Fruit fly (Drosophila melanogaster) whole organism, pupa: ENCODE results near the gene CG1299.
A peak's percentile ranks its signal among the peaks of the same experiment; 100 is the strongest.

Experiments
- CG10348 ChIP-seq: fragments of 200-800 bp; sonication (Bioruptor generic); IDR thresholded peaks from 2 replicates; pipeline ENCODE4 v1.3.6; 2022; ENCODE audit warnings: missing biosample characterization, missing genetic modification characterization
- CG12605 ChIP-seq: fragments of 200-800 bp; sonication (Bioruptor generic); IDR thresholded peaks from 2 replicates; pipeline ENCODE4 v1.3.6; 2022; ENCODE audit warnings: missing biosample characterization, missing genetic modification characterization
- CG13204 ChIP-seq: fragments of 200-800 bp; sonication (Bioruptor generic); optimal IDR thresholded peaks from 2 replicates; lab custom pipeline; 2018; ENCODE audit warnings: missing biosample characterization, mild to moderate bottlenecking, missing genetic modification characterization, moderate library complexity
- CG14655 ChIP-seq: fragments of 200-800 bp; sonication (Bioruptor generic); optimal IDR thresholded peaks from 3 replicates; lab custom pipeline; 2017; ENCODE audit warnings: mild to moderate bottlenecking, missing biosample characterization, missing genetic modification reagents, missing genetic modification characterization
- CG15710 ChIP-seq: fragments of 200-800 bp; sonication (Bioruptor generic); optimal IDR thresholded peaks from 2 replicates; lab custom pipeline; 2018; ENCODE audit warnings: missing biosample characterization, mild to moderate bottlenecking, missing genetic modification characterization, moderate library complexity
- CG17806 ChIP-seq: fragments of 200-800 bp; sonication (Bioruptor generic); optimal IDR thresholded peaks from 2 replicates; lab custom pipeline; 2018; ENCODE audit warnings: missing biosample characterization, mild to moderate bottlenecking, missing genetic modification characterization, moderate library complexity
- CG32121 ChIP-seq: fragments of 200-800 bp; sonication (Bioruptor generic); IDR thresholded peaks from 2 replicates; pipeline ENCODE4 v1.3.6; 2022; ENCODE audit warnings: missing biosample characterization, missing genetic modification characterization
- CG34367 ChIP-seq: fragments of 200-800 bp; sonication (Bioruptor generic); optimal IDR thresholded peaks from 2 replicates; lab custom pipeline; 2018; ENCODE audit warnings: missing biosample characterization, mild to moderate bottlenecking, missing genetic modification characterization
- CG4496 ChIP-seq: fragments of 200-800 bp; sonication (Bioruptor generic); IDR thresholded peaks from 3 replicates; pipeline ENCODE4 v1.3.6; 2022; ENCODE audit warnings: missing biosample characterization, missing genetic modification characterization
- CG8159 ChIP-seq: fragments of 200-800 bp; sonication (Bioruptor generic); optimal IDR thresholded peaks from 3 replicates; lab custom pipeline; 2018; ENCODE audit warnings: missing biosample characterization, mild to moderate bottlenecking, missing genetic modification characterization, moderate library complexity
- CG8301 ChIP-seq: fragments of 200-800 bp; sonication (Bioruptor generic); optimal IDR thresholded peaks from 2 replicates; lab custom pipeline; 2018; ENCODE audit warnings: missing biosample characterization, mild to moderate bottlenecking, missing genetic modification characterization
- CG9948 ChIP-seq: fragments of 200-800 bp; sonication (Bioruptor generic); optimal IDR thresholded peaks from 2 replicates; lab custom pipeline; 2018; ENCODE audit warnings: missing biosample characterization, mild to moderate bottlenecking, missing genetic modification characterization, moderate library complexity
- D1 ChIP-seq: fragments of 200-800 bp; sonication (Bioruptor generic); optimal IDR thresholded peaks from 2 replicates; lab custom pipeline; 2018; ENCODE audit warnings: missing biosample characterization, mild to moderate bottlenecking, missing genetic modification characterization, moderate library complexity
- EcR ChIP-seq: fragments of 200-800 bp; sonication (Bioruptor generic); optimal IDR thresholded peaks from 3 replicates; lab custom pipeline; 2019; ENCODE audit warnings: missing biosample characterization, missing genetic modification characterization, mild to moderate bottlenecking, moderate library complexity, missing genetic modification reagents
- Ets98B ChIP-seq: fragments of 200-800 bp; sonication (Bioruptor generic); IDR thresholded peaks from 2 replicates; pipeline ENCODE4 v1.3.6; 2022; ENCODE audit warnings: missing biosample characterization, missing genetic modification characterization
- Pif1A ChIP-seq: fragments of 200-800 bp; sonication (Bioruptor generic); optimal IDR thresholded peaks from 3 replicates; lab custom pipeline; 2016; ENCODE audit warnings: missing biosample characterization, missing genetic modification characterization
- Pif1B ChIP-seq: fragments of 200-800 bp; sonication (Bioruptor generic); optimal IDR thresholded peaks from 3 replicates; lab custom pipeline; 2016; ENCODE audit warnings: missing biosample characterization, missing genetic modification characterization
- Snoo ChIP-seq: fragments of 200-800 bp; sonication (Bioruptor generic); optimal IDR thresholded peaks from 3 replicates; lab custom pipeline; 2017; ENCODE audit warnings: missing biosample characterization, mild to moderate bottlenecking, missing genetic modification characterization, inconsistent platforms
- fd96Ca ChIP-seq: fragments of 200-800 bp; sonication (Bioruptor generic); IDR thresholded peaks from 3 replicates; pipeline ENCODE4 v1.3.6; 2022; ENCODE audit warnings: missing biosample characterization, missing genetic modification characterization
- gl ChIP-seq: fragments of 200-800 bp; sonication (Bioruptor generic); optimal IDR thresholded peaks from 2 replicates; lab custom pipeline; 2018; ENCODE audit warnings: missing biosample characterization, mild to moderate bottlenecking, missing genetic modification characterization
- rn ChIP-seq: fragments of 200-800 bp; sonication (Bioruptor generic); IDR thresholded peaks from 2 replicates; pipeline ENCODE4 v1.3.6; 2022; ENCODE audit warnings: missing biosample characterization, missing genetic modification characterization

CG1299 gene

DNA sequence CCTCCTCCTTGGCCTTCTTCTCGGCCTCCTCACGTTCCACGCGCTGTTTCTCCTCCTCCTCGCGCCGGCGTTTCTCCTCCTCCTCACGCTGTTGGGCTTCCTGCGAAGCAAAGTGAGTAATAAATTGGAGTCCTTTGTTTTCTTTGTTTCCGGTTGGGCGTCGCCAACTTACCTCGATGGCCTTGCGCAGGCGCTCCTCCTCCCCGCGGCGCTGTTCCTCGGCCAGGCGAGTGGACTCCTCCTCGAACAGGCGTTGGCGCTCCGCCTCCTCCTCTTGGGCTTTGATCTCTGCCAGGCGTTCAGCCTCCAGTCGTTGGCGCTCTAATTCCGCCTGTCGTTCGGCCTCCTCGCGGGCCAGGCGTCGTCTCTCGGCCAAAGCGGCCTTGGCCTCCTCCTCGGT lies 22.8 kb upstream of the CG1299 start:
- TF ChIP-seq CG32121 = no peak
- TF ChIP-seq CG9948 = no peak
- TF ChIP-seq CG10348 (GFP tag; lab: Robert Waterston, UW) = no peak
- TF ChIP-seq rn (GFP tag; lab: Robert Waterston, UW) = no peak
- TF ChIP-seq CG15710 (tag; lab: Kevin White, UChicago) = no peak
- no peak for TF ChIP-seq D1 (tag; lab: Kevin White, UChicago)
- TF ChIP-seq CG13204 (GFP tag; lab: Kevin White, UChicago) = no peak
- TF ChIP-seq fd96Ca = no peak

DNA sequence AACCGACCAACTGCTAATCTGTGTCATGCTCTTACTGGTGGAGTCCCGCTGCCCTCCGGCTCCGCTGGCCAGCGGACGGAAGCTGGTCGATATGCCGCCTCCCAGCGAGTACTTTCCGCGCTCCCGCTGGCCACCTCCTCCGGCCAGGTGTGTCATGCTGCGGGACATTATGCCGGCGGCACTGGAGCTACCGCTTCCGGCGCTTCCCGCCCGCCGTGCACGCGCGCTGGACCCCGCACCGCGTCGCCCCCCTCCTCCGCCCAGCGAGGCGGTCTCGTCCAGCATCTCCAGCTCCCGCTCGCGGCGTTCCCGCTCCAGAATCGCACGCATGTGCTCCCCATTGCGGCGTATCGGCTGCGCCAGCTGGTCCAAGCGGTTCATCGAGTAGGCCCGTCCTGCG lies 19.9 kb upstream of the CG1299 start:
- TF ChIP-seq fd96Ca (no peak), Pif1B (GFP tag; lab: Kevin White, UChicago) (no peak), Ets98B (GFP tag; lab: Robert Waterston, UW) (no peak), rn (GFP tag; lab: Robert Waterston, UW) (no peak), Snoo (tag; lab: Kevin White, UChicago) (no peak), CG8159 (no peak), CG12605 (no peak), EcR (GFP tag; lab: Kevin White, UChicago) (no peak), CG13204 (GFP tag; lab: Kevin White, UChicago) (no peak), CG34367 (no peak), gl (no peak), CG15710 (tag; lab: Kevin White, UChicago) (no peak), CG9948 (no peak), CG32121 (no peak), CG8301 (tag; lab: Kevin White, UChicago) (no peak)

DNA sequence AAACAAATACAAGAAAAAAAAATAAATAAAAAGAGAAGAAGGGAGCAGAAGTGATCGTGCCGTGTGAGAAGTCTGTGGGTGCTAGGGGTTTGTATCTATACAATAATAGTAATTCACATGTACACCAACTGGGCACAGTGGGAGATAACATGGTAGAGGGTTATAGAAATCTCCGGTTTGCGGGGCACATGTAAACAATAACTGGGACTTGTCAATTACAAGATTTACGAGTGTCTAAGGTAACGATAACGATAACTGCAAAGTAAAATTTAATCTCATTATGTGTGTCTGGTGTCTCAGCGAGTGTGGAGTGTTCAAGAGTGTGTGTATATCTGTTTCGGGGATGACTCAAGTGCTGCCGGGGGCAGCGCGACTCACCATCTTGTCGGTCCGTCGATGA lies 17.8 kb upstream of the CG1299 start:
- TF ChIP-seq CG15710 (tag; lab: Kevin White, UChicago) = no peak
- no peak for TF ChIP-seq CG17806 (tag; lab: Kevin White, UChicago)
- no peak for TF ChIP-seq CG14655 (GFP tag; lab: Kevin White, UChicago)
- TF ChIP-seq rn (GFP tag; lab: Robert Waterston, UW) = no peak
- no peak for TF ChIP-seq EcR (GFP tag; lab: Kevin White, UChicago)
- TF ChIP-seq Pif1B (GFP tag; lab: Kevin White, UChicago) = no peak
- TF ChIP-seq CG32121 = no peak

DNA sequence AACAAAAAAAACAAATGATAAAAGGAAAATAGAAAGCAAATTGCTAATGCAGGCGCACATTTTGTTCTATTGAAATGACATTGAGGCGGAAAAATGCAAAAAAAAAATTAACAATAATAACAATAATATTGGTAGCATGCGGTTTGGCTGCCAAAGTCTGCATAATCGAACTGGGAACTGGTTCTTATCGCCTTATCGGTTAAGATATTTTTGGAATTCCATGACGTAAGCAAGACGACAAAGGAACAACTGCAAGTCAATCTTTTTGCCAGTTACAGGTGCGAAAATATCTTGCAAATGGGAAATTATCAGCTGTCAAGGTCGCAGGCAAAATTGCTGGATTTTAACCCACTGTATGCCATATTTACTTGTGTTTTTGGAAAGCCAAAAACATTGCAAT lies 15.9 kb upstream of the CG1299 start:
- TF ChIP-seq CG14655 (GFP tag; lab: Kevin White, UChicago) (no peak), Ets98B (GFP tag; lab: Robert Waterston, UW) (no peak), CG13204 (GFP tag; lab: Kevin White, UChicago) (no peak), CG12605 (no peak), D1 (tag; lab: Kevin White, UChicago) (no peak), CG8159 (no peak), CG34367 (no peak), CG15710 (tag; lab: Kevin White, UChicago) (no peak)

DNA sequence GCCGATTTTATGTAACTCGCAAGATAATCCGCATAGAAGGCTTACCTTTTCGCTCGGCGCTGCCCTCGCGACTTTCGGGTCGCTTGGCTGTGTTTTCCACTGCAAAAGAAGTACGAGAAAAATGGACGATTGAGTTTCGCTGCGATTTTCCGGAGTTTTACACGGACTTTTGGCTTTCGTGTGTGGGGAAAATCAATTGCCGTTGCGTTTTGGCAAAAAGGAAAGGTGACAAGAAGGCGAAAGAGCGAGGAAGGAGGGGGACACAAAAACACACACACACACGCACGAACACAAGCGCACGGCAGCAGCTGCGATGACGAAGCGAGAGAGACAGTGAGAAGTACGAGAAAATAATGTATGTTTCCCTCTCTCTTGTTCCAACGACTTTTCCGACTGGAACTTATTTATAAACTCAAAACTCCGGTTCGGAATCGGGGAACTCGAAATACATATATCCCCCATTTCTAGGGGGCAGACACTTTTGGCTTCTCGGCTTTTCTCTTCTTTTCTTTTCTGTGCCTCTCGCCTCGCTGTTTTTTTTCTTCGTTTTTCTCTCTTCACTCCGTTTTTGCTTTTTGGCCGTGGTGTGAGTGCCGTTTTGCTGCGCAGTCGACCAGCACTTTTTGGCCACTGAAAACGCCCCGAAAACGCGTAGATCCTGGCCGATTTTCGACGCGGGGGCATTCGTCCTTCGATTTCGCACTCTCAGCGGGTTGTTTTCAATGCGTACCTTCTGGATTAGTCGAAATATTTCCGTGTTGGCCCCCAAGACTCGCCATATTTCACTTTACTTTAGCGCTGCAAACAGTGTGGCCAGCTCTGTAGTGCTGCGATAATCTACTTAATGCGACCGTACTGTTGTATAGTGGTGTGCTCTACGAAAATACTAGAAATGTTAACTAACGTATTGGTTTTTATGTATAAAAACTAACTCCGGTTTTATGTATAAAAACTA lies 14.5 kb upstream of the CG1299 start, which contains the start of gene ens:
Gene ens, minus strand, starts transcription at position 827 of the 955 bp plus-strand sequence.
- TF ChIP-seq D1 (tag; lab: Kevin White, UChicago) = no peak
- TF ChIP-seq Pif1A (GFP tag; lab: Kevin White, UChicago) = no peak
- no peak for TF ChIP-seq rn (GFP tag; lab: Robert Waterston, UW)
- peak; percentile 20 for TF ChIP-seq Snoo (tag; lab: Kevin White, UChicago)
- peak; percentile 14 for TF ChIP-seq EcR (GFP tag; lab: Kevin White, UChicago)
- TF ChIP-seq CG32121 = peak; percentile 40
- TF ChIP-seq CG10348 (GFP tag; lab: Robert Waterston, UW) = no peak
- no peak for TF ChIP-seq fd96Ca
- TF ChIP-seq CG4496 (GFP tag; lab: Robert Waterston, UW) = no peak
- no peak for TF ChIP-seq CG8159
- TF ChIP-seq CG15710 (tag; lab: Kevin White, UChicago) = peak; percentile 15
- TF ChIP-seq Ets98B (GFP tag; lab: Robert Waterston, UW) = no peak
- peak; percentile 17; the same call in 1 of the 2 replicates for TF ChIP-seq CG12605
- TF ChIP-seq CG13204 (GFP tag; lab: Kevin White, UChicago) = no peak
- no peak for TF ChIP-seq CG8301 (tag; lab: Kevin White, UChicago)
- TF ChIP-seq gl = peak; percentile 31
- peak; percentile 2 for TF ChIP-seq CG34367
- no peak for TF ChIP-seq Pif1B (GFP tag; lab: Kevin White, UChicago)
- no peak for TF ChIP-seq CG17806 (tag; lab: Kevin White, UChicago)
- no peak for TF ChIP-seq CG14655 (GFP tag; lab: Kevin White, UChicago)
- no peak for TF ChIP-seq CG9948

DNA sequence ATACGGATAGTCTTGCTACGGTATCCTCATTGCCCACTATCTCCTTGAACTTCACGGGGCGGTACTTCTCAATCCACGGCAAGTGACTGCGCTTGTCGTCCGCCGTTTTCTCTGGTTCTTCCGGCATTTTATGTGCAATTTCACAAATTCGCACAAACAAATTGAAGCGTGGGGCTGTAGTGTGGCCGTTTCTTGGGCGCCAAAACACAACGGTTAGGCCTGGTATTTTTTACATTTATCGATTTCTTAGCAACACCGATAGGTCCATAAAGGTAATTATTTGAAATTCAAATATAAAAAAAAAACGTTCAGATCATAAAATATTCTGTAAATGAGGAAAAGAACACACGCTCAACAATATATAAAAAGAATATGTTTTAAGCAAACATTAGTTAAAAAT lies 12.6 kb upstream of the CG1299 start, which contains the start of gene RfC4:
Gene RfC4, minus strand, starts transcription at position 182 of the 400 bp plus-strand sequence.
- TF ChIP-seq CG13204 (GFP tag; lab: Kevin White, UChicago) (no peak), CG32121 (no peak), fd96Ca (no peak), CG14655 (GFP tag; lab: Kevin White, UChicago) (no peak), Pif1A (GFP tag; lab: Kevin White, UChicago) (no peak)
- TF ChIP-seq, all 21 proteins: peak for 0
